Fruit fly (Drosophila melanogaster) whole organism, embryonic: Measurements from ENCODE around the gene vih.

Source experiments
- Bgb ChIP-seq: fragments of 200-800 bp; sonication (Bioruptor generic); IDR thresholded peaks from 2 replicates; pipeline ENCODE4 v1.3.6; 2022; ENCODE audit warnings: missing biosample characterization, missing genetic modification characterization; ENCODE audit not compliant: partially characterized antibody
- CG12769 ChIP-seq: fragments of 200-800 bp; sonication (Bioruptor generic); optimal IDR thresholded peaks from 2 replicates; lab custom pipeline; 2019; ENCODE audit warnings: missing biosample characterization, mild to moderate bottlenecking, missing genetic modification characterization, moderate library complexity
- CG12942 ChIP-seq: fragments of 200-800 bp; sonication (Bioruptor generic); optimal IDR thresholded peaks from 3 replicates; lab custom pipeline; 2016; ENCODE audit warnings: missing biosample characterization, missing genetic modification characterization
- CG13424 ChIP-seq: fragments of 200-800 bp; sonication (Bioruptor generic); optimal IDR thresholded peaks from 2 replicates; lab custom pipeline; 2019; ENCODE audit warnings: missing biosample characterization, mild to moderate bottlenecking, missing genetic modification characterization, moderate library complexity
- CG14441 ChIP-seq: fragments of 200-800 bp; sonication (Bioruptor generic); IDR thresholded peaks from 2 replicates; pipeline ENCODE4 v1.3.6; 2022; ENCODE audit warnings: missing biosample characterization, missing genetic modification characterization
- CG1603 ChIP-seq: fragments of 200-800 bp; sonication (Bioruptor generic); optimal IDR thresholded peaks from 2 replicates; lab custom pipeline; 2019; ENCODE audit warnings: missing biosample characterization, mild to moderate bottlenecking, missing genetic modification characterization, moderate library complexity
- CG16863 ChIP-seq: fragments of 200-800 bp; sonication (Bioruptor generic); optimal IDR thresholded peaks from 3 replicates; lab custom pipeline; 2016; ENCODE audit warnings: missing biosample characterization, missing genetic modification characterization
- CG17328 ChIP-seq: fragments of 200-800 bp; sonication (Bioruptor generic); IDR thresholded peaks from 2 replicates; pipeline ENCODE4 v1.3.6; 2022; ENCODE audit warnings: missing biosample characterization, missing genetic modification characterization
- CG17829 ChIP-seq: fragments of 200-800 bp; optimal IDR thresholded peaks from 2 replicates; lab custom pipeline; 2019; ENCODE audit warnings: missing biosample characterization, mild to moderate bottlenecking, missing genetic modification characterization, moderate library complexity
- CG18011 ChIP-seq: fragments of 200-800 bp; sonication (Bioruptor generic); optimal IDR thresholded peaks from 2 replicates; lab custom pipeline; 2017; ENCODE audit warnings: missing biosample characterization, missing genetic modification characterization, mild to moderate bottlenecking, moderate library complexity, missing genotype
- CG18619 ChIP-seq: fragments of 200-800 bp; sonication (Bioruptor generic); optimal IDR thresholded peaks from 3 replicates; lab custom pipeline; 2017; ENCODE audit warnings: missing biosample characterization, mild to moderate bottlenecking, missing genetic modification characterization
- CG33213 ChIP-seq: fragments of 200-800 bp; sonication (Bioruptor generic); optimal IDR thresholded peaks from 3 replicates; lab custom pipeline; 2016; ENCODE audit warnings: missing biosample characterization, missing genetic modification characterization
- CG3407 ChIP-seq: fragments of 200-800 bp; sonication (Bioruptor generic); optimal IDR thresholded peaks from 2 replicates; lab custom pipeline; 2018; ENCODE audit warnings: missing biosample characterization, mild to moderate bottlenecking, missing genetic modification characterization
- CG6175 ChIP-seq: fragments of 200-800 bp; sonication (Bioruptor generic); IDR thresholded peaks from 3 replicates; pipeline ENCODE4 v1.3.6; 2022; ENCODE audit warnings: missing biosample characterization, missing genetic modification characterization
- CG6791 ChIP-seq: fragments of 200-800 bp; sonication (Bioruptor generic); IDR thresholded peaks from 3 replicates; pipeline ENCODE4 v1.3.6; 2022; ENCODE audit warnings: missing biosample characterization, missing genetic modification characterization; ENCODE audit not compliant: partially characterized antibody
- CG7987 ChIP-seq: fragments of 200-800 bp; sonication (Bioruptor generic); optimal IDR thresholded peaks from 2 replicates; lab custom pipeline; 2018; ENCODE audit warnings: missing biosample characterization, mild to moderate bottlenecking, missing genetic modification characterization, moderate library complexity
- CoRest ChIP-seq: fragments of 200-800 bp; sonication (Bioruptor generic); optimal IDR thresholded peaks from 3 replicates; lab custom pipeline; 2018; ENCODE audit warnings: missing biosample characterization, mild to moderate bottlenecking, missing genetic modification characterization, moderate library complexity
- Dfd ChIP-seq, 2 experiments: fragments of >200 bp; optimal IDR thresholded peaks; 2 replicates each; lab custom pipeline; 2017; ENCODE audit warnings: missing biosample characterization in 2 of 2, missing genetic modification characterization in 2 of 2
- E2f2 ChIP-seq: fragments of 200-800 bp; sonication (Bioruptor generic); IDR thresholded peaks from 2 replicates; pipeline ENCODE4 v1.3.6; 2022; ENCODE audit warnings: missing biosample characterization, missing genetic modification characterization
- Fer3 ChIP-seq: fragments of 200-800 bp; sonication (Bioruptor generic); optimal IDR thresholded peaks from 2 replicates; lab custom pipeline; 2018; ENCODE audit warnings: missing biosample characterization, mild to moderate bottlenecking, missing genetic modification characterization, moderate library complexity
- H2.0 ChIP-seq: fragments of 200-800 bp; sonication (Bioruptor generic); IDR thresholded peaks from 2 replicates; pipeline ENCODE4 v1.3.6; 2022; ENCODE audit warnings: missing biosample characterization, missing genetic modification characterization
- Hr78 ChIP-seq, 2 experiments: fragments of 200-800 bp in 1 of 2; fragments of >200 bp in 1 of 2; sonication (Bioruptor generic) in 1 of 2; optimal IDR thresholded peaks; 2 replicates each; lab custom pipeline; 2017 to 2019; ENCODE audit warnings: missing biosample characterization in 2 of 2, missing genetic modification characterization in 2 of 2, mild to moderate bottlenecking in 1 of 2, moderate library complexity in 1 of 2
- MESR4 ChIP-seq: fragments of 200-800 bp; sonication (Bioruptor generic); optimal IDR thresholded peaks from 2 replicates; lab custom pipeline; 2018; ENCODE audit warnings: missing biosample characterization, mild to moderate bottlenecking, missing genetic modification characterization, moderate library complexity
- Mad ChIP-seq: fragments of 200-800 bp; sonication (Bioruptor generic); optimal IDR thresholded peaks from 2 replicates; lab custom pipeline; 2016; ENCODE audit warnings: missing biosample characterization, missing genetic modification characterization
- Myb ChIP-seq: fragments of 200-800 bp; sonication (Bioruptor generic); optimal IDR thresholded peaks from 2 replicates; lab custom pipeline; 2016; ENCODE audit warnings: missing biosample characterization, missing genetic modification characterization
- Neu2 ChIP-seq: fragments of 200-800 bp; sonication (Bioruptor generic); optimal IDR thresholded peaks from 3 replicates; lab custom pipeline; 2016; ENCODE audit warnings: missing biosample characterization, missing genetic modification characterization, borderline replicate concordance
- Optix ChIP-seq: fragments of 200-800 bp; sonication (Bioruptor generic); IDR thresholded peaks from 3 replicates; pipeline ENCODE4 v1.3.6; 2022; ENCODE audit warnings: missing biosample characterization, missing genetic modification characterization
- Six4 ChIP-seq: fragments of 200-800 bp; sonication (Bioruptor generic); optimal IDR thresholded peaks from 2 replicates; lab custom pipeline; 2016; ENCODE audit warnings: missing biosample characterization, missing genetic modification characterization
- Sry-δ ChIP-seq: fragments of 200-800 bp; sonication (Bioruptor generic); optimal IDR thresholded peaks from 2 replicates; lab custom pipeline; 2016; ENCODE audit warnings: missing biosample characterization, missing genetic modification characterization
- Tbp ChIP-seq: fragments of >200 bp; optimal IDR thresholded peaks from 2 replicates; lab custom pipeline; 2018; ENCODE audit warnings: missing biosample characterization, missing genetic modification characterization
- bsh ChIP-seq, 2 experiments: fragments of 200-800 bp; sonication (Bioruptor generic); optimal IDR thresholded peaks; 2 replicates each; lab custom pipeline; 2017 to 2018; ENCODE audit warnings: mild to moderate bottlenecking in 2 of 2, missing biosample characterization in 2 of 2, missing genetic modification characterization in 2 of 2, moderate library complexity in 1 of 2
- chif ChIP-seq, 2 experiments: fragments of 200-800 bp; sonication (Bioruptor generic); optimal IDR thresholded peaks; 3 replicates each; lab custom pipeline; 2016; ENCODE audit warnings: missing biosample characterization in 2 of 2, missing genetic modification characterization in 2 of 2
- crol ChIP-seq: fragments of 200-800 bp; sonication (Bioruptor generic); IDR thresholded peaks from 2 replicates; pipeline ENCODE4 v1.3.6; 2022; ENCODE audit warnings: missing biosample characterization, missing genetic modification characterization
- cwo ChIP-seq: fragments of 200-800 bp; sonication (Bioruptor generic); optimal IDR thresholded peaks from 3 replicates; lab custom pipeline; 2017; ENCODE audit warnings: missing biosample characterization, missing genetic modification characterization, mild to moderate bottlenecking, moderate library complexity, missing genetic modification reagents
- danr ChIP-seq: fragments of 200-800 bp; sonication (Bioruptor generic); IDR thresholded peaks from 2 replicates; pipeline ENCODE4 v1.3.6; 2022; ENCODE audit warnings: missing biosample characterization, missing genetic modification characterization
- dmrt11E ChIP-seq: fragments of 200-800 bp; sonication (Bioruptor generic); optimal IDR thresholded peaks from 3 replicates; lab custom pipeline; 2018; ENCODE audit warnings: missing biosample characterization, mild to moderate bottlenecking, missing genetic modification characterization, moderate library complexity
- dmrt99B ChIP-seq: fragments of 200-800 bp; sonication (Bioruptor generic); optimal IDR thresholded peaks from 2 replicates; lab custom pipeline; 2018; ENCODE audit warnings: missing biosample characterization, mild to moderate bottlenecking, missing genetic modification characterization, moderate library complexity
- dpn ChIP-seq, 2 experiments: fragments of 200-800 bp; sonication (Bioruptor generic); optimal IDR thresholded peaks; 3 replicates each; lab custom pipeline; 2016; ENCODE audit warnings: missing biosample characterization in 2 of 2, missing genetic modification characterization in 2 of 2
- eve ChIP-seq, 2 experiments: fragments of >200 bp; optimal IDR thresholded peaks; 2 replicates each; lab custom pipeline; 2017; ENCODE audit warnings: missing biosample characterization in 2 of 2, missing genetic modification characterization in 2 of 2
- eyg ChIP-seq: fragments of 200-800 bp; sonication (Bioruptor generic); optimal IDR thresholded peaks from 3 replicates; lab custom pipeline; 2016; ENCODE audit warnings: missing biosample characterization, missing genetic modification characterization
- gsb-n ChIP-seq: fragments of 200-800 bp; sonication (Bioruptor generic); optimal IDR thresholded peaks from 3 replicates; lab custom pipeline; 2018; ENCODE audit warnings: missing biosample characterization, mild to moderate bottlenecking, missing genetic modification characterization
- lmd ChIP-seq: fragments of 200-800 bp; sonication (Bioruptor generic); IDR thresholded peaks from 2 replicates; pipeline ENCODE4 v1.3.6; 2022; ENCODE audit warnings: missing biosample characterization, missing genetic modification characterization
- mirr ChIP-seq: fragments of 200-800 bp; sonication (Bioruptor generic); optimal IDR thresholded peaks from 3 replicates; lab custom pipeline; 2018; ENCODE audit warnings: missing biosample characterization, mild to moderate bottlenecking, missing genetic modification characterization
- sd ChIP-seq: fragments of 200-800 bp; sonication (Bioruptor generic); optimal IDR thresholded peaks from 3 replicates; lab custom pipeline; 2018; ENCODE audit warnings: missing biosample characterization, mild to moderate bottlenecking, missing genetic modification characterization, moderate library complexity
- sens ChIP-seq: fragments of 200-800 bp; sonication (Bioruptor generic); peaks from one replicate; lab custom pipeline; 2016; ENCODE audit warnings: missing biosample characterization, missing genetic modification characterization
- sna ChIP-seq: fragments of 200-800 bp; sonication (Bioruptor generic); IDR thresholded peaks from 2 replicates; pipeline ENCODE4 v1.3.6; 2022; ENCODE audit warnings: missing biosample characterization, missing genetic modification characterization; ENCODE audit not compliant: partially characterized antibody
- sob ChIP-seq: fragments of 200-800 bp; sonication (Bioruptor generic); IDR thresholded peaks from 2 replicates; pipeline ENCODE4 v1.3.6; 2022; ENCODE audit warnings: missing biosample characterization, missing genetic modification characterization
- sqz ChIP-seq: fragments of 200-800 bp; sonication (Bioruptor generic); optimal IDR thresholded peaks from 3 replicates; lab custom pipeline; 2018; ENCODE audit warnings: missing biosample characterization, mild to moderate bottlenecking, missing genetic modification characterization
- tgo ChIP-seq: fragments of 200-800 bp; sonication (Bioruptor generic); IDR thresholded peaks from 3 replicates; pipeline ENCODE4 v1.3.6; 2022; ENCODE audit warnings: missing biosample characterization, missing genetic modification characterization
- unc-4 ChIP-seq: fragments of 200-800 bp; sonication (Bioruptor generic); IDR thresholded peaks from 2 replicates; pipeline ENCODE4 v1.3.6; 2022; ENCODE audit warnings: missing biosample characterization, missing genetic modification characterization; ENCODE audit not compliant: partially characterized antibody
- zfh1 ChIP-seq: fragments of 200-800 bp; sonication (Bioruptor generic); IDR thresholded peaks from 3 replicates; pipeline ENCODE4 v1.3.6; 2022; ENCODE audit warnings: missing biosample characterization, missing genetic modification characterization

The vih gene

DNA sequence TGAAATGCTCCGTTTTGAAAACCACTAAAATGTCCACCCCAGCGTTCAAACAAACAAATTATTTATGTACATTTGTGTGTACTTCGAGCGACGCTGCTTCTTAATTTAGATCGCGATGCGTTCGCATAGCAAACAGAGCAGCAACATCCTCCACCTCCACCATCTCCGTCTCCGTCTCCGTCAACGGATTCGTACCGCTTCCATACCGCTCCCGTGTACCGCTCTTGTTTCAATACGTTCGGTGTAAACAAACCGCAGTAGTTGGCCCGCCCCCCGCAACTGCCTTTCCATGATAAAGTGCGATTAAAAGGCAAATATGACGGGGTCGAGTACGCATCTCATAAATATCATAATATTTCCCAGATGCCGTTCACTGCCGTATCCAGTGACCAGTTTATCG is 21.8 kb upstream of the vih start, which contains the start of gene CG33725 (continued):
- TF ChIP-seq dmrt99B (tag; lab: Kevin White, UChicago) (no peak), Hr78 (GFP tag; optimal IDR thresholded peaks at IDR 0.05; lab: Kevin White, UChicago) (no peak), E2f2 (no peak), Neu2 (no peak), CoRest (tag; lab: Kevin White, UChicago) (no peak), dmrt11E (peak; percentile 11), mirr (no peak), CG18011 (GFP tag; lab: Kevin White, UChicago) (no peak), sob (GFP tag; lab: Robert Waterston, UW) (0 out of 2 replicates have a peak, but pooled peaks have one; percentile 45), CG3407 (no peak), Myb (GFP tag; lab: Kevin White, UChicago) (no peak), unc-4 (GFP tag; lab: Robert Waterston, UW) (no peak), Optix (GFP tag; lab: Robert Waterston, UW) (no peak), Sry-δ (GFP tag; lab: Kevin White, UChicago) (no peak), eyg (GFP tag; lab: Kevin White, UChicago) (peak; percentile 31), dpn (GFP tag; optimal IDR thresholded peaks at IDR 0.05; lab: Kevin White, UChicago) (no peak), cwo (GFP tag; lab: Kevin White, UChicago) (no peak), sqz (GFP tag; lab: Kevin White, UChicago) (no peak), CG14441 (GFP tag; lab: Robert Waterston, UW) (no peak), Bgb (GFP tag; lab: Robert Waterston, UW) (no peak), CG12769 (tag; lab: Kevin White, UChicago) (peak; percentile 34), MESR4 (GFP tag; lab: Kevin White, UChicago) (no peak), CG18619 (no peak), eve (GFP tag; optimal IDR thresholded peaks at IDR 0.05; lab: Kevin White, UChicago) (no peak), tgo (GFP tag; lab: Robert Waterston, UW) (0 out of 3 replicates have a peak, but pooled peaks have one; percentile 26), CG17829 (tag; lab: Kevin White, UChicago) (no peak), lmd (GFP tag; lab: Robert Waterston, UW) (no peak), gsb-n (peak; percentile 1), CG12942 (no peak), Six4 (GFP tag; lab: Kevin White, UChicago) (no peak), Fer3 (no peak), sd (tag; lab: Kevin White, UChicago) (no peak), sens (peak; percentile 45), CG17328 (GFP tag; lab: Robert Waterston, UW) (peak; percentile 33; the same call in 1 of the 2 replicates), Tbp (no peak), Mad (GFP tag; lab: Kevin White, UChicago) (no peak), CG6175 (GFP tag; lab: Robert Waterston, UW) (no peak), sna (GFP tag; lab: Robert Waterston, UW) (no peak), CG13424 (tag; lab: Kevin White, UChicago) (no peak), danr (GFP tag; lab: Robert Waterston, UW) (no peak), bsh (GFP tag; optimal IDR thresholded peaks at IDR 0.05; lab: Kevin White, UChicago) (peak in 1 of 2 experiments; percentile 27), chif (GFP tag; optimal IDR thresholded peaks at IDR 0.05; lab: Kevin White, UChicago) (peak in 1 of 2 experiments; percentile 1), CG16863 (GFP tag; lab: Kevin White, UChicago) (no peak), crol (GFP tag; lab: Robert Waterston, UW) (peak; percentile 92), CG6791 (GFP tag; lab: Robert Waterston, UW) (no peak), Dfd (GFP tag; optimal IDR thresholded peaks at IDR 0.05; lab: Kevin White, UChicago) (no peak), CG1603 (tag; lab: Kevin White, UChicago) (no peak), zfh1 (peak; percentile 70), H2.0 (no peak), CG7987 (peak; percentile 35), CG33213 (no peak)
